Fruit fly (Drosophila melanogaster) whole organism, adult: ENCODE results near the gene CG31301.

Source experiments
- CG11617 ChIP-seq: fragments of 200-800 bp; sonication (Bioruptor generic); optimal IDR thresholded peaks from 2 replicates; lab custom pipeline; 2017; ENCODE audit warnings: mild to moderate bottlenecking, missing biosample characterization, missing genetic modification reagents, missing genetic modification characterization
- CG14711 ChIP-seq: fragments of 200-800 bp; sonication (Bioruptor generic); optimal IDR thresholded peaks from 2 replicates; lab custom pipeline; 2018; ENCODE audit warnings: missing biosample characterization, mild to moderate bottlenecking, missing genetic modification characterization, moderate library complexity
- CG1620 ChIP-seq: fragments of 200-800 bp; sonication (Bioruptor generic); optimal IDR thresholded peaks from 2 replicates; lab custom pipeline; 2016; ENCODE audit warnings: missing biosample characterization, missing genetic modification characterization
- CG5204 ChIP-seq: fragments of 200-800 bp; sonication (Bioruptor generic); optimal IDR thresholded peaks from 2 replicates; lab custom pipeline; 2016; ENCODE audit warnings: missing biosample characterization, missing genetic modification characterization
- CG7045 ChIP-seq: fragments of 200-800 bp; sonication (Bioruptor generic); optimal IDR thresholded peaks from 2 replicates; lab custom pipeline; 2017; ENCODE audit warnings: missing biosample characterization, mild to moderate bottlenecking, missing genetic modification characterization
- Clk ChIP-seq: fragments of 200-800 bp; sonication (Bioruptor generic); optimal IDR thresholded peaks from 2 replicates; lab custom pipeline; 2017; ENCODE audit warnings: missing biosample characterization, missing genetic modification characterization
- bab1 ChIP-seq: fragments of 200-800 bp; sonication (Bioruptor generic); optimal IDR thresholded peaks from 3 replicates; lab custom pipeline; 2019; ENCODE audit warnings: missing biosample characterization, mild to moderate bottlenecking, missing genetic modification characterization, moderate library complexity
- cic ChIP-seq: fragments of 200-800 bp; sonication (Bioruptor generic); optimal IDR thresholded peaks from 2 replicates; lab custom pipeline; 2017; ENCODE audit warnings: missing biosample characterization, mild to moderate bottlenecking, missing genetic modification characterization, moderate library complexity
- cnc ChIP-seq, 2 experiments: fragments of >200 bp; optimal IDR thresholded peaks; 2 replicates each; lab custom pipeline; 2017
- kay ChIP-seq: fragments of 200-800 bp; sonication (Bioruptor generic); peaks from one replicate; lab custom pipeline; 2016; ENCODE audit warnings: missing biosample characterization, missing genetic modification characterization, borderline replicate concordance
- ovo ChIP-seq: fragments of 200-800 bp; sonication (Bioruptor generic); optimal IDR thresholded peaks from 2 replicates; lab custom pipeline; 2016; ENCODE audit warnings: missing biosample characterization, missing genetic modification characterization
- pad ChIP-seq: fragments of 200-800 bp; sonication (Bioruptor generic); optimal IDR thresholded peaks from 3 replicates; lab custom pipeline; 2017; ENCODE audit warnings: missing biosample characterization, missing genetic modification characterization, mild to moderate bottlenecking, moderate library complexity, missing genetic modification reagents
- tj ChIP-seq: fragments of 200-800 bp; sonication (Bioruptor generic); optimal IDR thresholded peaks from 3 replicates; lab custom pipeline; 2017; ENCODE audit warnings: missing biosample characterization, mild to moderate bottlenecking, missing genetic modification characterization, moderate library complexity
- toe ChIP-seq: fragments of 200-800 bp; sonication (Bioruptor generic); optimal IDR thresholded peaks from 2 replicates; lab custom pipeline; 2016; ENCODE audit warnings: missing biosample characterization, missing genetic modification characterization

dm6 chr3R:15375470-15375869 is 29.5 kb downstream of the CG31301 start:
- TF ChIP-seq Clk = no peak
- TF ChIP-seq pad (GFP tag; lab: Kevin White, UChicago) = no peak
- no peak for TF ChIP-seq cic (GFP tag; lab: Kevin White, UChicago)
- TF ChIP-seq bab1 (GFP tag; lab: Kevin White, UChicago) = no peak
- no peak for TF ChIP-seq kay (GFP tag; lab: Kevin White, UChicago)
- TF ChIP-seq CG11617 = no peak
- TF ChIP-seq cnc (optimal IDR thresholded peaks at IDR 0.05; lab: Kevin White, UChicago) = no peak
- no peak for TF ChIP-seq ovo
- no peak for TF ChIP-seq CG5204 (GFP tag; lab: Kevin White, UChicago)
- TF ChIP-seq CG7045 (GFP tag; lab: Kevin White, UChicago) = no peak
- no peak for TF ChIP-seq CG1620 (GFP tag; lab: Kevin White, UChicago)
- no peak for TF ChIP-seq tj (GFP tag; lab: Kevin White, UChicago)
- TF ChIP-seq CG14711 = no peak
- TF ChIP-seq toe (GFP tag; lab: Kevin White, UChicago) = no peak
